Fruit fly (Drosophila melanogaster) whole organism, embryonic: ENCODE measurements around the gene CG7231.

Experiments used
- Abd-B ChIP-seq: fragments of 200-800 bp; sonication (Bioruptor generic); optimal IDR thresholded peaks from 2 replicates; lab custom pipeline; 2018; ENCODE audit warnings: missing biosample characterization, mild to moderate bottlenecking, missing genetic modification characterization, moderate library complexity
- CG16815 ChIP-seq: fragments of 200-800 bp; sonication (Bioruptor generic); optimal IDR thresholded peaks from 3 replicates; lab custom pipeline; 2017; ENCODE audit warnings: missing biosample characterization, mild to moderate bottlenecking, missing genetic modification characterization
- CG34422 ChIP-seq: fragments of 200-800 bp; sonication (Bioruptor generic); IDR thresholded peaks from 3 replicates; pipeline ENCODE4 v1.3.6; 2022; ENCODE audit warnings: missing biosample characterization, missing genetic modification characterization
- CG6689 ChIP-seq: fragments of 200-800 bp; sonication (Bioruptor generic); IDR thresholded peaks from 2 replicates; pipeline ENCODE4 v1.3.6; 2022; ENCODE audit warnings: missing biosample characterization, missing genetic modification characterization
- Six4 ChIP-seq: fragments of 200-800 bp; sonication (Bioruptor generic); optimal IDR thresholded peaks from 2 replicates; lab custom pipeline; 2016; ENCODE audit warnings: missing biosample characterization, missing genetic modification characterization
- br ChIP-seq: fragments of >200 bp; optimal IDR thresholded peaks from 2 replicates; lab custom pipeline; 2017
- pb ChIP-seq: fragments of 200-800 bp; sonication (Bioruptor generic); optimal IDR thresholded peaks from 3 replicates; lab custom pipeline; 2016; ENCODE audit warnings: missing biosample characterization, missing genetic modification characterization

DNA sequence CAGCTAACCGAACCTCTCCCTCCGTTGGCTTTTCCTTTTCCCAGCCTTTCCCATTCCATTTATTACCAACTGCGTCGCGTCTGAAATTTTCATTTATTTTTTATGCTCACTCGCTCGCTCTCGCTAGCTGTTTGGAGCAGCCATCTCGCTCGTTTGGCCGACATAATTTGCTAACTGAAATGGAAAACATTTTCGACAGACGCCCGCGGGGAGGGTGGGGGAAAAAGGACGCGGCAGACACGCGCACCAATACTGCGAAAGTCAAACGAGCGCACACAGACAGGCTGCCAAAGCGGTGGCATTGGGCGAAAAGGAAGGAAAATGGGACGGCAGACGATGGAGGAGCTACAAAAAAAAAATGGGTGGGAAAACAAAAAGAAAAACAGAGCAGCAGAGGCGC, 47.4 kb upstream of the CG7231 start:
- TF ChIP-seq CG34422 (GFP tag; lab: Robert Waterston, UW) (no peak), CG6689 (GFP tag; lab: Robert Waterston, UW) (no peak), br (lab: Kevin White, UChicago) (no peak), Six4 (GFP tag; lab: Kevin White, UChicago) (no peak), CG16815 (GFP tag; lab: Kevin White, UChicago) (no peak), pb (GFP tag; lab: Kevin White, UChicago) (no peak), Abd-B (GFP tag; lab: Kevin White, UChicago) (no peak)
